Fruit fly (Drosophila melanogaster) whole organism, embryonic: ENCODE data around the gene CG33325.
A peak's percentile ranks its signal among the peaks of the same experiment; 100 is the strongest.

Source experiments
- Antp ChIP-seq: fragments of 200-800 bp; sonication (Bioruptor generic); optimal IDR thresholded peaks from 3 replicates; lab custom pipeline; 2016; ENCODE audit warnings: missing biosample characterization, missing genetic modification characterization
- B-H1 ChIP-seq: fragments of 200-800 bp; sonication (Bioruptor generic); IDR thresholded peaks from 3 replicates; pipeline ENCODE4 v1.3.6; 2022; ENCODE audit warnings: missing biosample characterization, missing genetic modification characterization
- CG10431 ChIP-seq: fragments of 200-800 bp; sonication (Bioruptor generic); optimal IDR thresholded peaks from 3 replicates; lab custom pipeline; 2018; ENCODE audit warnings: missing biosample characterization, mild to moderate bottlenecking, missing genetic modification characterization
- CG10654 ChIP-seq: fragments of 200-800 bp; sonication (Bioruptor generic); optimal IDR thresholded peaks from 2 replicates; lab custom pipeline; 2016; ENCODE audit warnings: missing biosample characterization, missing genetic modification characterization
- CG11247 ChIP-seq: fragments of 200-800 bp; sonication (Bioruptor generic); IDR thresholded peaks from 2 replicates; pipeline ENCODE4 v1.3.6; 2022; ENCODE audit warnings: missing biosample characterization, missing genetic modification characterization
- CG14014 ChIP-seq: fragments of 200-800 bp; sonication (Bioruptor generic); IDR thresholded peaks from 2 replicates; pipeline ENCODE4 v1.3.6; 2022; ENCODE audit warnings: missing biosample characterization, missing genetic modification characterization
- CG1602 ChIP-seq: fragments of 200-800 bp; sonication (Bioruptor generic); optimal IDR thresholded peaks from 3 replicates; lab custom pipeline; 2016; ENCODE audit warnings: missing biosample characterization, missing genetic modification characterization
- CG17359 ChIP-seq: fragments of 200-800 bp; sonication (Bioruptor generic); optimal IDR thresholded peaks from 3 replicates; lab custom pipeline; 2018; ENCODE audit warnings: missing biosample characterization, mild to moderate bottlenecking, missing genetic modification characterization, moderate library complexity
- CG1792 ChIP-seq: fragments of 200-800 bp; sonication (Bioruptor generic); optimal IDR thresholded peaks from 2 replicates; lab custom pipeline; 2016; ENCODE audit warnings: missing biosample characterization, missing genetic modification characterization
- CG2120 ChIP-seq: fragments of 200-800 bp; sonication (Bioruptor generic); optimal IDR thresholded peaks from 3 replicates; lab custom pipeline; 2016; ENCODE audit warnings: missing biosample characterization, missing genetic modification characterization
- CG31224 ChIP-seq: fragments of 200-800 bp; sonication (Bioruptor generic); IDR thresholded peaks from 2 replicates; pipeline ENCODE4 v1.3.6; 2022; ENCODE audit warnings: missing biosample characterization, missing genetic modification characterization
- CG34224 ChIP-seq: fragments of 200-800 bp; sonication (Bioruptor generic); IDR thresholded peaks from 3 replicates; pipeline ENCODE4 v1.3.6; 2022; ENCODE audit warnings: missing biosample characterization, missing genetic modification characterization; ENCODE audit not compliant: partially characterized antibody
- CG3847 ChIP-seq: fragments of 200-800 bp; sonication (Bioruptor generic); IDR thresholded peaks from 2 replicates; pipeline ENCODE4 v1.3.6; 2022; ENCODE audit warnings: missing biosample characterization, missing genetic modification characterization
- CG6689 ChIP-seq: fragments of 200-800 bp; sonication (Bioruptor generic); IDR thresholded peaks from 2 replicates; pipeline ENCODE4 v1.3.6; 2022; ENCODE audit warnings: missing biosample characterization, missing genetic modification characterization
- CG7839 ChIP-seq: fragments of 200-800 bp; sonication (Bioruptor generic); optimal IDR thresholded peaks from 3 replicates; lab custom pipeline; 2018; ENCODE audit warnings: missing biosample characterization, mild to moderate bottlenecking, missing genetic modification characterization, moderate library complexity
- CG8281 ChIP-seq: fragments of 200-800 bp; sonication (Bioruptor generic); optimal IDR thresholded peaks from 2 replicates; lab custom pipeline; 2018; ENCODE audit warnings: missing biosample characterization, mild to moderate bottlenecking, missing genetic modification characterization, moderate library complexity
- CG8478 ChIP-seq: fragments of >200 bp; optimal IDR thresholded peaks from 2 replicates; lab custom pipeline; 2018
- CG8765 ChIP-seq: fragments of 200-800 bp; sonication (Bioruptor generic); IDR thresholded peaks from 2 replicates; pipeline ENCODE4 v1.3.6; 2022; ENCODE audit warnings: missing biosample characterization, missing genetic modification characterization
- Elba2 ChIP-seq: fragments of 200-800 bp; sonication (Bioruptor generic); optimal IDR thresholded peaks from 3 replicates; lab custom pipeline; 2016; ENCODE audit warnings: missing biosample characterization, missing genetic modification characterization
- Ets97D ChIP-seq: fragments of 200-800 bp; sonication (Bioruptor generic); optimal IDR thresholded peaks from 3 replicates; lab custom pipeline; 2016; ENCODE audit warnings: missing biosample characterization, missing genetic modification characterization
- HmgZ ChIP-seq: fragments of 200-800 bp; sonication (Bioruptor generic); optimal IDR thresholded peaks from 2 replicates; lab custom pipeline; 2018; ENCODE audit warnings: missing biosample characterization, mild to moderate bottlenecking, missing genetic modification characterization
- Hr39 ChIP-seq: fragments of >200 bp; optimal IDR thresholded peaks from 2 replicates; lab custom pipeline; 2017
- Lim3 ChIP-seq: fragments of 200-800 bp; sonication (Bioruptor generic); IDR thresholded peaks from 2 replicates; pipeline ENCODE4 v1.3.6; 2022; ENCODE audit warnings: missing biosample characterization, missing genetic modification characterization
- MBD-R2 ChIP-seq: fragments of 200-800 bp; sonication (Bioruptor generic); IDR thresholded peaks from 2 replicates; pipeline ENCODE4 v1.3.6; 2022; ENCODE audit warnings: missing biosample characterization, missing genetic modification characterization
- Mad ChIP-seq: fragments of 200-800 bp; sonication (Bioruptor generic); optimal IDR thresholded peaks from 2 replicates; lab custom pipeline; 2016; ENCODE audit warnings: missing biosample characterization, missing genetic modification characterization
- Med ChIP-seq: fragments of 200-800 bp; sonication (Bioruptor generic); peaks from one replicate; lab custom pipeline; 2016; ENCODE audit warnings: missing biosample characterization, missing genetic modification characterization, mild to moderate bottlenecking, inconsistent platforms, moderate library complexity
- NK7.1 ChIP-seq: fragments of 200-800 bp; sonication (Bioruptor generic); optimal IDR thresholded peaks from 3 replicates; lab custom pipeline; 2016; ENCODE audit warnings: missing biosample characterization, missing genetic modification characterization
- Ravus ChIP-seq: fragments of 200-800 bp; sonication (Bioruptor generic); IDR thresholded peaks from 2 replicates; pipeline ENCODE4 v1.3.6; 2022; ENCODE audit warnings: missing biosample characterization, missing genetic modification characterization
- Spps ChIP-seq: fragments of 200-800 bp; sonication (Bioruptor generic); optimal IDR thresholded peaks from 2 replicates; lab custom pipeline; 2018; ENCODE audit warnings: missing biosample characterization, mild to moderate bottlenecking, missing genetic modification characterization
- TFAM ChIP-seq: fragments of 200-800 bp; sonication (Bioruptor generic); optimal IDR thresholded peaks from 2 replicates; lab custom pipeline; 2017; ENCODE audit warnings: missing biosample characterization, missing genetic modification characterization, inconsistent platforms
- Taf1 ChIP-seq: fragments of 200-800 bp; sonication (Bioruptor generic); IDR thresholded peaks from 2 replicates; pipeline ENCODE4 v1.3.6; 2022; ENCODE audit warnings: missing biosample characterization, missing genetic modification characterization
- ab ChIP-seq: fragments of 200-800 bp; sonication (Bioruptor generic); optimal IDR thresholded peaks from 2 replicates; lab custom pipeline; 2016; ENCODE audit warnings: missing biosample characterization, missing genetic modification characterization
- br ChIP-seq: fragments of >200 bp; optimal IDR thresholded peaks from 2 replicates; lab custom pipeline; 2017
- cas ChIP-seq: fragments of 200-800 bp; sonication (Bioruptor generic); IDR thresholded peaks from 2 replicates; pipeline ENCODE4 v1.3.6; 2022; ENCODE audit warnings: missing biosample characterization, missing genetic modification characterization
- ci ChIP-seq: fragments of 200-800 bp; sonication (Bioruptor generic); IDR thresholded peaks from 3 replicates; pipeline ENCODE4 v1.3.6; 2022; ENCODE audit warnings: missing biosample characterization, missing genetic modification characterization
- crp ChIP-seq, 2 experiments: fragments of 200-800 bp; sonication (Bioruptor generic); optimal IDR thresholded peaks; 2 replicates in 1 of 2; 3 replicates in 1 of 2; lab custom pipeline; 2017; ENCODE audit warnings: missing biosample characterization in 2 of 2, missing genetic modification characterization in 2 of 2, mild to moderate bottlenecking in 1 of 2, moderate library complexity in 1 of 2
- danr ChIP-seq: fragments of 200-800 bp; sonication (Bioruptor generic); IDR thresholded peaks from 2 replicates; pipeline ENCODE4 v1.3.6; 2022; ENCODE audit warnings: missing biosample characterization, missing genetic modification characterization
- dati ChIP-seq: fragments of 200-800 bp; sonication (Bioruptor generic); IDR thresholded peaks from 2 replicates; pipeline ENCODE4 v1.3.6; 2022; ENCODE audit warnings: missing biosample characterization, missing genetic modification characterization
- ems ChIP-seq: fragments of 200-800 bp; sonication (Bioruptor generic); optimal IDR thresholded peaks from 3 replicates; lab custom pipeline; 2016; ENCODE audit warnings: missing biosample characterization, missing genetic modification characterization
- ftz-f1 ChIP-seq: fragments of 200-800 bp; sonication (Bioruptor generic); optimal IDR thresholded peaks from 2 replicates; lab custom pipeline; 2016; ENCODE audit warnings: missing biosample characterization, missing genetic modification characterization
- lab ChIP-seq: fragments of 200-800 bp; sonication (Bioruptor generic); optimal IDR thresholded peaks from 3 replicates; lab custom pipeline; 2017; ENCODE audit warnings: missing biosample characterization, missing genetic modification characterization, mild to moderate bottlenecking, moderate library complexity, missing genetic modification reagents
- luna ChIP-seq: fragments of 200-800 bp; sonication (Bioruptor generic); optimal IDR thresholded peaks from 2 replicates; lab custom pipeline; 2016; ENCODE audit warnings: missing biosample characterization, missing genetic modification characterization
- mam ChIP-seq: fragments of 200-800 bp; sonication (Bioruptor generic); optimal IDR thresholded peaks from 3 replicates; lab custom pipeline; 2016; ENCODE audit warnings: missing biosample characterization, missing genetic modification characterization
- pzg ChIP-seq: fragments of 200-800 bp; sonication (Bioruptor generic); optimal IDR thresholded peaks from 3 replicates; lab custom pipeline; 2018; ENCODE audit warnings: missing biosample characterization, mild to moderate bottlenecking, missing genetic modification characterization, moderate library complexity
- ranshi ChIP-seq: fragments of 200-800 bp; sonication (Bioruptor generic); IDR thresholded peaks from 2 replicates; pipeline ENCODE4 v1.3.6; 2022; ENCODE audit warnings: missing biosample characterization, missing genetic modification characterization
- row ChIP-seq: fragments of 200-800 bp; sonication (Bioruptor generic); IDR thresholded peaks from 3 replicates; pipeline ENCODE4 v1.3.6; 2022; ENCODE audit warnings: missing biosample characterization, missing genetic modification characterization
- schlank ChIP-seq: fragments of 200-800 bp; sonication (Bioruptor generic); optimal IDR thresholded peaks from 2 replicates; lab custom pipeline; 2018; ENCODE audit warnings: missing biosample characterization, mild to moderate bottlenecking, missing genetic modification characterization
- scrt ChIP-seq: fragments of 200-800 bp; sonication (Bioruptor generic); optimal IDR thresholded peaks from 2 replicates; lab custom pipeline; 2018; ENCODE audit warnings: missing biosample characterization, mild to moderate bottlenecking, missing genetic modification characterization, moderate library complexity
- sens ChIP-seq: fragments of 200-800 bp; sonication (Bioruptor generic); peaks from one replicate; lab custom pipeline; 2016; ENCODE audit warnings: missing biosample characterization, missing genetic modification characterization
- shn ChIP-seq: fragments of 200-800 bp; sonication (Bioruptor generic); optimal IDR thresholded peaks from 3 replicates; lab custom pipeline; 2016; ENCODE audit warnings: missing biosample characterization, missing genetic modification characterization
- sisA ChIP-seq: fragments of 200-800 bp; sonication (Bioruptor generic); IDR thresholded peaks from 2 replicates; pipeline ENCODE4 v1.3.6; 2022; ENCODE audit warnings: missing biosample characterization, missing genetic modification characterization
- slbo ChIP-seq: fragments of 200-800 bp; sonication (Bioruptor generic); IDR thresholded peaks from 2 replicates; pipeline ENCODE4 v1.3.6; 2022; ENCODE audit warnings: missing biosample characterization, missing genetic modification characterization
- slp2 ChIP-seq: fragments of 200-800 bp; sonication (Bioruptor generic); optimal IDR thresholded peaks from 2 replicates; lab custom pipeline; 2016; ENCODE audit warnings: missing biosample characterization, missing genetic modification characterization
- ttk ChIP-seq: fragments of 200-800 bp; sonication (Bioruptor generic); IDR thresholded peaks from 2 replicates; pipeline ENCODE4 v2.1.2; 2022; ENCODE audit warnings: missing biosample characterization, missing genetic modification characterization

Gene CG33325

dm6 chr3R:8679934-8680333, at the start of gene CG33325:
CG33325 (minus strand) TSS chr3R:8680034.
- TF ChIP-seq danr (GFP tag; lab: Robert Waterston, UW): no peak
- no peak for TF ChIP-seq Lim3 (GFP tag; lab: Robert Waterston, UW)
- TF ChIP-seq CG2120 (GFP tag; lab: Kevin White, UChicago): no peak
- TF ChIP-seq NK7.1 (GFP tag; lab: Kevin White, UChicago): no peak
- TF ChIP-seq CG14014 (GFP tag; lab: Robert Waterston, UW): no peak
- no peak for TF ChIP-seq dati (GFP tag; lab: Robert Waterston, UW)
- no peak for TF ChIP-seq luna (GFP tag; lab: Kevin White, UChicago)
- TF ChIP-seq Antp (GFP tag; lab: Kevin White, UChicago): no peak
- TF ChIP-seq ttk (GFP tag; lab: Robert Waterston, UW): no peak
- no peak for TF ChIP-seq CG6689 (GFP tag; lab: Robert Waterston, UW)
- TF ChIP-seq CG1602: no peak
- no peak for TF ChIP-seq CG1792
- TF ChIP-seq br (lab: Kevin White, UChicago): no peak
- no peak for TF ChIP-seq CG8281 (tag; lab: Kevin White, UChicago)

- TF ChIP-seq row (GFP tag; lab: Robert Waterston, UW) (peak; percentile 11; the same call in 1 of the 3 replicates), CG17359 (tag; lab: Kevin White, UChicago) (no peak), CG8765 (GFP tag; lab: Robert Waterston, UW) (no peak), B-H1 (GFP tag; lab: Robert Waterston, UW) (no peak), sisA (GFP tag; lab: Robert Waterston, UW) (no peak), CG34224 (GFP tag; lab: Robert Waterston, UW) (0 out of 3 replicates have a peak, but pooled peaks have one; percentile 16), Hr39 (lab: Kevin White, UChicago) (no peak), MBD-R2 (GFP tag; lab: Robert Waterston, UW) (peak; percentile 77), slbo (no peak), CG11247 (no peak), scrt (no peak), ftz-f1 (GFP tag; lab: Kevin White, UChicago) (no peak), ab (no peak), schlank (tag; lab: Kevin White, UChicago) (no peak), Mad (no peak), shn (GFP tag; lab: Kevin White, UChicago) (no peak), Med (GFP tag; lab: Kevin White, UChicago) (peak; percentile 28), CG10431 (GFP tag; lab: Kevin White, UChicago) (no peak), mam (no peak), crp (GFP tag; optimal IDR thresholded peaks at IDR 0.05; lab: Kevin White, UChicago) (peak in 1 of 2 experiments; percentile 79), pzg (GFP tag; lab: Kevin White, UChicago) (peak; percentile 15)
These were observed 49.7 kb upstream of the CG33325 start, which contains the start of gene ranshi for dm6 chr3R:8729542-8729941. ranshi (minus strand) TSS chr3R:8729693.

- TF ChIP-seq Ets97D (GFP tag; lab: Kevin White, UChicago) (peak; percentile 35), ci (GFP tag; lab: Robert Waterston, UW) (0 out of 3 replicates have a peak, but pooled peaks have one; percentile 9), Elba2 (GFP tag; lab: Kevin White, UChicago) (peak; percentile 88), lab (GFP tag; lab: Kevin White, UChicago) (no peak), TFAM (GFP tag; lab: Kevin White, UChicago) (no peak), ranshi (GFP tag; lab: Robert Waterston, UW) (no peak), HmgZ (tag; lab: Kevin White, UChicago) (peak; percentile 27), Ravus (GFP tag; lab: Robert Waterston, UW) (no peak), slp2 (GFP tag; lab: Kevin White, UChicago) (no peak), CG8478 (lab: Kevin White, UChicago) (no peak), CG3847 (no peak), Taf1 (GFP tag; lab: Robert Waterston, UW) (no peak), ems (no peak), cas (GFP tag; lab: Robert Waterston, UW) (no peak), CG31224 (GFP tag; lab: Robert Waterston, UW) (no peak), sens (GFP tag; lab: Kevin White, UChicago) (peak; percentile 47), CG7839 (tag; lab: Kevin White, UChicago) (no peak), CG10654 (no peak), Spps (tag; lab: Kevin White, UChicago) (no peak)
These were observed 46.8 kb upstream of the CG33325 start, which contains the start of gene CG8159 for dm6 chr3R:8726632-8727031. CG8159 (plus strand) TSS chr3R:8726854.
